Fruit fly (Drosophila melanogaster): ENCODE results near the gene ru.

ru gene

DNA sequence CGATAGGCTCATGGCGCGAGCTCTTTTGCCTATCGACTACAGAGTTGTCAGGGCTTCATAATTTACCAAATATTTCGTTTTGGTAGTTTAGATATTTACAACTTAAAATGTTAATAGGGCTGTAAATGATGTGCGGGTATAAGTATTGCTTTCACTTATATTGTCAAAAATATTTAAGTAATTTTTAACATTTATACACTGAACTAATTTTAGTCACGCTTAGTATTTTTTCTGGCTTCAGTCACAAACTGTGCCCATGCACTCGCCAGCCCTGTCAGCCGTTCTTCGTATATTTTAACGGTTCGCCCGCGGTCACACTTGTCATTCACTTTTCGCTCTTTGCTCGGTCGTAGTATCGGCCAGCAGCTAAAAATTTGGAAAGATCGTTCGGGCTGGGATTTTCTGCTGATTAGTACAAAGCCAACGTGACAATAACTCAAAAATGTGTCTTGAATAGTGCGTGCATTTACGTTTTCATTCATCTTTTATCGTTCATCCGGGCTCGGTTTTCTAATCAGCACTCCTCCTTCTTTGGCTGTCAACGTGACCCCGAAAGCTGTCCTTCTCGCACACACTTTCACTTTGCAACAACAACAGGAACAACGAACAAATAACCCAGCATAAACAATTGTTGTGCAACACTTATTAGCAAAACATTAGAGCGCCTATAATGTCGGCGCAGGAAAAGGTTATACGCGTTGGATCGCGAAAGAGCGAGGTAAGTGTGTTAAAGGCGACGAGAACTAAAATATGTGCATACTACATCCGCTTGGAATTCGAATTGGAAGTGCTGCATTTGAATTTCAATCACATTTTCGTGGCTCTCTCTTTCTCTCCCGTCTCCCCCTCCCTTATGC lies 35.6 kb upstream of the ru start, which contains the start of the genes Hmbs and CG2211 (continued):
- no peak for TF ChIP-seq org-1 (GFP tag; optimal IDR thresholded peaks at IDR 0.05)
- peak; percentile 85 for TF ChIP-seq Six4 (GFP tag; optimal IDR thresholded peaks at IDR 0.05)
- peak; percentile 88 for TF ChIP-seq Atf6 (GFP tag; IDR thresholded peaks at IDR 0.05)
- peak; percentile 69 for TF ChIP-seq CG10462 (GFP tag; optimal IDR thresholded peaks at IDR 0.05)
- peak; percentile 23 for TF ChIP-seq Vsx1 (GFP tag; optimal IDR thresholded peaks at IDR 0.05)
- TF ChIP-seq CG4424 (GFP tag; optimal IDR thresholded peaks at IDR 0.05) = peak; percentile 92
- peak; percentile 88 for TF ChIP-seq CG4328 (GFP tag; optimal IDR thresholded peaks at IDR 0.05)
- TF ChIP-seq CG11085 (GFP tag; IDR thresholded peaks at IDR 0.05) = peak; percentile 80
- peak; percentile 68 for TF ChIP-seq CG18619 (GFP tag; optimal IDR thresholded peaks at IDR 0.05)
- peak; percentile 70 for TF ChIP-seq CG8290 (GFP tag; optimal IDR thresholded peaks at IDR 0.05)
- TF ChIP-seq CG8290 (tag; optimal IDR thresholded peaks at IDR 0.05) = peak; percentile 58 to 88
- peak; percentile 93 for TF ChIP-seq Chrac-16 (GFP tag; optimal IDR thresholded peaks at IDR 0.05)
- TF ChIP-seq sens (GFP tag) = peak; percentile 98
- peak; percentile 74; the same call in 2 of the 3 replicates for TF ChIP-seq CG3726 (GFP tag; IDR thresholded peaks at IDR 0.05)
- peak; percentile 72 for TF ChIP-seq Usf (GFP tag; optimal IDR thresholded peaks at IDR 0.05)
- peak; percentile 43 for TF ChIP-seq btn (GFP tag; optimal IDR thresholded peaks at IDR 0.05)
- TF ChIP-seq CG15514 (GFP tag; optimal IDR thresholded peaks at IDR 0.05) = peak; percentile 94
- peak; percentile 67 for TF ChIP-seq CG10959 (GFP tag; IDR thresholded peaks at IDR 0.05)
- TF ChIP-seq MBD-R2 (GFP tag; IDR thresholded peaks at IDR 0.05) = peak; percentile 82
- peak; percentile 86 for TF ChIP-seq CG7839 (tag; optimal IDR thresholded peaks at IDR 0.05)
- TF ChIP-seq CG2120 (GFP tag; optimal IDR thresholded peaks at IDR 0.05) = peak; percentile 94
- TF ChIP-seq sna (GFP tag; IDR thresholded peaks at IDR 0.05; ENCODE audit: partially characterized antibody) = no peak
- TF ChIP-seq CG7963 (GFP tag; IDR thresholded peaks at IDR 0.05; ENCODE audit: partially characterized antibody) = no peak
- peak; percentile 74 for TF ChIP-seq aop (GFP tag; IDR thresholded peaks at IDR 0.05)
- TF ChIP-seq trh (GFP tag; optimal IDR thresholded peaks at IDR 0.05) = peak; percentile 83
- TF ChIP-seq CG2202 (tag; optimal IDR thresholded peaks at IDR 0.05) = peak; percentile 65
- TF ChIP-seq Abd-B (GFP tag; optimal IDR thresholded peaks at IDR 0.05) = peak; percentile 82
- no peak for TF ChIP-seq ato (GFP tag; IDR thresholded peaks at IDR 0.05; ENCODE audit: partially characterized antibody)
- TF ChIP-seq H15 (GFP tag; IDR thresholded peaks at IDR 0.05) = peak; percentile 78
- no peak for TF ChIP-seq ATbp (GFP tag; optimal IDR thresholded peaks at IDR 0.05)
- peak; percentile 81 for TF ChIP-seq CG8924 (tag; optimal IDR thresholded peaks at IDR 0.05)
- TF ChIP-seq Sry-β (GFP tag; optimal IDR thresholded peaks at IDR 0.05) = no peak
- no peak for TF ChIP-seq CG14965 (GFP tag; optimal IDR thresholded peaks at IDR 0.05; ENCODE audit: borderline replicate concordance)
- TF ChIP-seq az2 (GFP tag; optimal IDR thresholded peaks at IDR 0.05) = peak; percentile 91
- TF ChIP-seq slbo (GFP tag; IDR thresholded peaks at IDR 0.05) = peak; percentile 91
- TF ChIP-seq Dip2 (GFP tag; IDR thresholded peaks at IDR 0.05) = no peak
- TF ChIP-seq Neu2 (GFP tag; optimal IDR thresholded peaks at IDR 0.05; ENCODE audit: borderline replicate concordance) = peak; percentile 61
- TF ChIP-seq zen (tag; optimal IDR thresholded peaks at IDR 0.05) = peak; percentile 87
- TF ChIP-seq CG4617 (GFP tag; optimal IDR thresholded peaks at IDR 0.05; ENCODE audit: borderline replicate concordance) = peak; percentile 87
- peak; percentile 35 for TF ChIP-seq gcm (GFP tag; optimal IDR thresholded peaks at IDR 0.05)
- peak; percentile 61 for TF ChIP-seq Sox100B (GFP tag; optimal IDR thresholded peaks at IDR 0.05)
- peak; percentile 48 for TF ChIP-seq CG8281 (tag; optimal IDR thresholded peaks at IDR 0.05)
- TF ChIP-seq Dll (GFP tag; IDR thresholded peaks at IDR 0.05; ENCODE audit: partially characterized antibody) = peak; percentile 70; the same call in 3 of the 4 replicates
- peak; percentile 50 for TF ChIP-seq amos (GFP tag; IDR thresholded peaks at IDR 0.05; ENCODE audit: partially characterized antibody)
- TF ChIP-seq pum (GFP tag; optimal IDR thresholded peaks at IDR 0.05) = peak; percentile 75
- no peak for TF ChIP-seq CG4707 (GFP tag; optimal IDR thresholded peaks at IDR 0.05)
- TF ChIP-seq Ets65A (GFP tag) = peak; percentile 98
- peak; percentile 29; the same call in 1 of the 2 replicates for TF ChIP-seq Adf1 (GFP tag; IDR thresholded peaks at IDR 0.05)
- TF ChIP-seq HLH54F (GFP tag; optimal IDR thresholded peaks at IDR 0.05) = peak; percentile 93

All from whole organism, embryonic.